Worm (Caenorhabditis elegans) whole organism, dauer: ENCODE results near the gene R11D1.3.

ENCODE experiments used
- unc-62 ChIP-seq: sonication (generic microtip); optimal IDR thresholded peaks from 2 replicates; lab custom pipeline; 2017; ENCODE audit warnings: missing biosample characterization, missing genetic modification reagents, missing genetic modification characterization

The R11D1.3 gene

DNA sequence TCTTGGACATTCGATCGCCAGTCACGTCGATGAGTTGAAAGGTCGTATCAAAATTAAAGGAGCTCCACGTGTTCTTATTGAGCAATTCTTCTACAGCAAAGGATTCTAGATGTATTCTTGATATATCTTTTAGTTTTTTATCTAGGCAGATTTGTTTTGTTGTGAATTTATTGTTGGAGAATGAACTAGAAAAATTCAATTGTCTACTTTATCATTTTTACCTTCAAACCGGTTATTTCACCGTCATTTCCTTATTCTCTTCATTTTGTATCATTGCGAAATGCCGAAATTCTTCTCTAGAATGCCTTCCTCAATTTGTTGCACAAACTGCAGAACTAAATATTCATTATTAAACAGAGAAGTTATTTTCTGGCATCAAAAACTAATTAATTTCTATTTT, 17.3 kb upstream of the R11D1.3 start, which contains the start of gene R11D1.10:
Gene R11D1.10, plus strand, starts transcription at position 301 of the 400 bp plus-strand sequence.
- TF ChIP-seq unc-62 (GFP tag; lab: Kevin White, UChicago) = no peak

DNA sequence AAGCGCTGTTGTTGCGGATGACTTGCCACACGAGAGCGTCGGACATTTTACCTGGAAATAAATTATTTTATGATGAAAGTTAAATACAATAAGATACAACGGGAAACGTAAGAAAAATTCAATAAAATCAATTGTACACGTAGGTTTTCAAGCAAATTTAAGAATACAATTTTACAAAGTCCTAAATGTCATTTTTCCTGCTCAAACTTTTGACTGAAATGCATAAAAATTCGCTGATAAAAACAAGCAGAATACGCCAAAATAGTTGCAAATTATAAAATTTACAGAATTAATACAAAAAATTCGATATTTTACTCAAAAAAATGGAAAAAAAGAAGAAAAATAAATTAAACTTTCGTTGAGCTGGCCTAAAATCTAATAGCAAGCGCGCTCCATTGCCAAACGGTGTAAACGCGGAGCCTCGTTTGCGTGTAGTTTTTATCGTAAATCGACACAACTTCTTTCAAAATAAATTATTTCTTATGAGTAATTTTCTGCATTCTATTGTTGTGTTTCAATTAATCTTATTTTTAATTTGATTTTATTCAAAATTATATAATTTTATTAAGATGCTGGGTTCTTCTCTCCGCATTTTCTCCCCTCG, 16.3 kb upstream of the R11D1.3 start, which contains the start of the genes rpl-28 and mrpl-49:
Gene rpl-28, minus strand, starts transcription at position 51 of the 604 bp plus-strand sequence.
Gene mrpl-49, plus strand, starts transcription at position 570 of the 604 bp plus-strand sequence.
- no peak for TF ChIP-seq unc-62 (GFP tag; lab: Kevin White, UChicago)

DNA sequence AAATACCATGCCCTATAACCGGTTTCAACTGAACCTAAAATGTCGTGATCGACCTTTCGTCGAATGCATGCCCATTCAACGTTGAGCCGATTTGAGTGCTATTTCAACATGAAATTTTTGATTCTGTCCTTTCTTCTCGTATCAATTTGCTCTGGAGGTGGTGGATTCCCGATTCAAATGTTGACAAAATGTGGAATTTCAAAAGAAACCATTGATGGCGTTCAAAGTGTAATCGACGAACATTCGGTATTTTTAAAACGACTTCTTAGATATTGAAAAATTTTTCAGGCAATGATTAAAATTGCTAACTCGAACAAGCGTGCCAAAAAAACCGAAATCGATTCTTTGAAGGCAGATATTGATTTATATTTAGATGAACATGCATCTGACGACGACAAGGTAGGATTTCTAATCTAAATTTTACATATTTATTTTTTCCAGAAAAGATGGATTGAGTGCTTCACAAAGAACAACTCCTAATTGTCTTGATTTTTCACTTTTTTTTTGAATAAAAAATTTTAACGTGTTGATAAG, 15.3 kb upstream of the R11D1.3 start, which contains the start of gene R11D1.13:
Gene R11D1.13, plus strand, starts transcription at position 51 of the 534 bp plus-strand sequence.
- no peak for TF ChIP-seq unc-62 (GFP tag; lab: Kevin White, UChicago)

DNA sequence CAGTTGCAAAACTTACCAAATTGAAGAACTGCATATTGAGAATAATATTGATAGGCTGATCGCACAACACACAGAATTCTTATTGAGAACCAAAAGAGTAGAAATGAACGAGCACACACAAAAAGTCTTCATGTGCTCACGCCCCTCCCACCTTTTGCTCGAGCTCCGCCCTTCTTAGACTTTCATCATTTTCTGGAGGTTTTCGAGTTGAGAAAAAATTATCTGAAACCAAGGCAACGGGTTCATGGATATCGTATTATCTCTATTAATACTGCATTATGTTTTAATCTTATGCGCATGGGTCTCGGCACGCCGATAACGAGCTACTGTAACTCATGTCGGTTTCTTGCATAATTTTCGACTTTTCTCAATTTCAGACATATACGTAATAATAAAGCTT, 14.0 kb upstream of the R11D1.3 start, which contains the start of gene R11D1.12:
Gene R11D1.12, minus strand, starts transcription at position 101 of the 400 bp plus-strand sequence.
- TF ChIP-seq unc-62 (GFP tag; lab: Kevin White, UChicago) = no peak

DNA sequence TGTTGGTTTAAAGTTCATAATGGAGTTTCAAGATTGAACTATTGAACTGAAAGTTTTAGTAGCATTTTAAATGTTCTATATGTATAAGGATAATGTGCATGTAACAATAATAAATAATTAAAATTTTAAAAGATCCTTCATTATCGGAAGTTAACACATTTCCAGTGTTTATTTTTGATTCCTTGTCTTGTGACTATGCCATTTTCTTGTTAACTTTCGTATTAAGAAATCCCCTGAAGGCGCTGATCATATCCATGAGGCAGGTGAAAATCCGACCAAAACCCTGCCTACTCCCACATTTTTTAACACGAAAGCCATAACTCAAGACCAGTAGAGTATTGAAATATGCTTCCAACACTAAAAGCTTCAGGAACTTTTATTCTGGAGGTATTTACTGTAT, 7.8 kb upstream of the R11D1.3 start, which contains the start of gene R11D1.7:
Gene R11D1.7, plus strand, starts transcription at position 301 of the 400 bp plus-strand sequence.
- no peak for TF ChIP-seq unc-62 (GFP tag; lab: Kevin White, UChicago)

DNA sequence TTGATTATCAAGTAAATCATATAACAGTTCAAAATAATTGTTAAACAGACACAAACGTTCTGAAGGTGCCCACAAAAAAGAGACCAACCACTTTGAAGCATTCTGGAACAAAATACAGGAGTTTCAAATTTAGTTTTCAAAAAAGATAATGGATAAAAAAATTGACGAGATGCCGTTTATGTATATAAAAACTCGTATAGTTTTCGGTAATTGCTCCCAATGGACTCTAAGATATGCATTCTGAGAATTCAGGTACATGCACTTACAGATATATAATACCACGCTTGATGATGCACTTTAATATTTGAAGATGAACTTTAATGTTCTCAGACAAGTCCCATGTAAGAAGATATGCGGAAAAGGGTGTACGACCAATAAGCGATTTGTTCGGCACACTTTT, 6.7 kb upstream of the R11D1.3 start, which contains the start of gene str-181:
Gene str-181, minus strand, starts transcription at position 101 of the 400 bp plus-strand sequence.
- TF ChIP-seq unc-62 (GFP tag; lab: Kevin White, UChicago) = no peak

DNA sequence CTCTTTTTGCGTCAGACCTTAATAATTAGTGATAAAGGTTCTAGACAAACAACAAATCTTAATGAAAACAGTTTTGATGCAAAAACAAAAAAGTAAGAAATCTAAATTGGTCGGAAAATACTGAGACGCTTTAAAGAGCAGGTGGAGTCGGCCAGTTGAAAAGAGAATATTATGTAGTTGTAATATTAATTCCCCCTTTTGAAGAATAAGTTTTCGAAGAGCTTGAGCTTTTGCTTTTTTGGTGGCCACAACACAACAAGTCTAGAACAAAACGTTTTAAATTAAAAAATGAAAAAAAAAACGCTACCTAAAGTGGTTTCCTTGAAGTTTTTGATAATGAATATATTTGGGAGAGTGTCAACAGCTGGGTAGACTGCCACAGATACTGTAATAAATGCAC, 4.5 kb upstream of the R11D1.3 start, which contains the start of gene str-178:
Gene str-178, minus strand, starts transcription at position 101 of the 400 bp plus-strand sequence.
- TF ChIP-seq unc-62 (GFP tag; lab: Kevin White, UChicago) = no peak

DNA sequence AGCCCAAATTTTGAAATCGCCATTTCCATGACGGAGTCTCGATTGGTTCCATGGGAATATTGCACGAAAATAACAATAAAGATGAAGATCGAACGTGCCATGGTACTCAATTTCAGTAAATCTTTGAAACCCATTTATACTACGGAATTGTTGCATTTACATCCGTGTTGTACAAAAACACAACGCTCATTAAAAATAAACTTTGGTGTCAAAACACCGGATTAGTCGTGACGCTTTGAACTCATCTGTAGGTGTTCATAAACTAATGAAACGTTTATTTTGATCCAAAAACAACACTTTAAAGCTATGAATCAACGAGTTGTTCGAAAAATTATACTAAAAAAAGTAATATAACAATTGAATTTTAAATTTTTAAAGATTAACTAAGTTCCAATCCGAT, 2.2 kb upstream of the R11D1.3 start, which contains the start of gene R11D1.4:
Gene R11D1.4, minus strand, starts transcription at position 101 of the 400 bp plus-strand sequence.
- TF ChIP-seq unc-62 (GFP tag; lab: Kevin White, UChicago) = no peak

DNA sequence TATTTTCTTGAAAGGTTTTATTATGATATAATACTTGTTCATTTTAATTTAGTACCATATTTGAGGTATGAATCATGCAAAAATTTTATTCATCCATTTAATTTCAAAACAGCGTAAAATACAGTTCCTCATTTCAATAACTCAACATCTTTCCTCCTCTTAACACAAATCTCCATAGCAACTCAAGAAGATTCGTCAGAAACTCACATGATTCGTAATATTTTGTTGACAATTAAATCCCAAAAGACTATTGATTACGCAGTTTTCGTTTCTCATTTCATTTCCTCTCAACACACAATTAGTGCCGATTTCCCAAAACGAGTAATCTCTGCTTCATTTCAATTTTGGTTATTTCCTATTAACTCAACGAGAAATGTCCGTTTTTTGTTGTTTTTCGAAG, 3.6 kb downstream of the R11D1.3 start, which contains the start of gene R11D1.2:
Gene R11D1.2, plus strand, starts transcription at position 301 of the 400 bp plus-strand sequence.
- TF ChIP-seq unc-62 (GFP tag; lab: Kevin White, UChicago) = no peak

DNA sequence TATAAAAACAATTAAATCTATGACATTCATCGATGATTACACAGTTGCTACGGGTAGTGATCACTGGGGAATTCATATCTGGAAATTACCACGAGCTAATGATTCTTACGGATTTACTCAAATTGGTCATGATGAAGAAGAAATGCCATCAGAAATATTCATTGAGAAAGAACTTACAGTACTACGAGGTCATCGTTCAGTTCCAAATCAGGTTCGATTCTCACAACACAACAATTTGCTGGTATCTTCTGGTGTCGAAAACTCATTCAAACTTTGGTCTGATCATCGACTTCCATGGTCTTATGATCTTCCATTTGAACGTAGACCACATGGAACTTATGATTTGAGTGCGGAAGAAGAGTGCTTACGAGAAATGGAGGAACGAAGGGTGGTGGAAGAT, 5.4 kb downstream of the R11D1.3 start:
- no peak for TF ChIP-seq unc-62 (GFP tag; lab: Kevin White, UChicago)

DNA sequence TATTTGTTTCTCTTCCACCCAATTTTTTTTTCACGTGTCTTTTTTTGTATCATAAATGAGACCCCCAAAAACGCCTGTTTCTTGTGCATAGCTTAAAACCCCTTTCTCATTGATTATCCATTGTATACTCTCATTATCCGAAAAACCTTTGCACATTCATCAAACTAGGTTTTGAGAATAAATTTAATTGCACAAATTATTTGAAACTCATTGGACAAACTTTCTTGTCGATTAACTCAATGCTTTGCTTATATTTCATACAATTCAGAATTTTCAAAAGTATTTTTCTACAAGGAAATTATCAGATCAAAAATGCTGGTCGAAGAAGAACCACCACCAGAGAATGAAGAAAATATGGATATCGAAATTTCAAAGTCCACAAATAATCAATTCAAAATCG, 7.8 kb downstream of the R11D1.3 start, which contains the start of gene R11D1.1:
Gene R11D1.1, plus strand, starts transcription at position 301 of the 400 bp plus-strand sequence.
- TF ChIP-seq unc-62 (GFP tag; lab: Kevin White, UChicago) = no peak

DNA sequence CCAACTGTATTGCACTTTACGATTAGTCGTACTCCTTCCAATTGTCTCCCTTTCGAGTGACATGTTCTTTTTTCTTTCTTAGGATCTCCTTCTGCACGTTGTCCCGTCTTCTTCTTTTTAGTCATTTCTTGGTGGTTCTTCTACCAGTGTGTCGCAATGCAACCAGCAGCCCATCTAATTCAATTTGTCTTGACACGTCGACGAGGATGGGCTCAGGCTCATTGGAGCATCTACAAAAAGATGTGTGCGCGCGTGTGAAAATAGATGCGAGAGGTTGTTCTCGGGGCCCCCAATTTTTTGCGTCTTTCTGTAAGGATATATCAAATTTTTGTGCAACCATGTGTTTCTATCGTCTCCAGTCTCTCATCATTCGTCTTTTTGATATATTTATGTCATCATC, 10.3 kb downstream of the R11D1.3 start:
- no peak for TF ChIP-seq unc-62 (GFP tag; lab: Kevin White, UChicago)

DNA sequence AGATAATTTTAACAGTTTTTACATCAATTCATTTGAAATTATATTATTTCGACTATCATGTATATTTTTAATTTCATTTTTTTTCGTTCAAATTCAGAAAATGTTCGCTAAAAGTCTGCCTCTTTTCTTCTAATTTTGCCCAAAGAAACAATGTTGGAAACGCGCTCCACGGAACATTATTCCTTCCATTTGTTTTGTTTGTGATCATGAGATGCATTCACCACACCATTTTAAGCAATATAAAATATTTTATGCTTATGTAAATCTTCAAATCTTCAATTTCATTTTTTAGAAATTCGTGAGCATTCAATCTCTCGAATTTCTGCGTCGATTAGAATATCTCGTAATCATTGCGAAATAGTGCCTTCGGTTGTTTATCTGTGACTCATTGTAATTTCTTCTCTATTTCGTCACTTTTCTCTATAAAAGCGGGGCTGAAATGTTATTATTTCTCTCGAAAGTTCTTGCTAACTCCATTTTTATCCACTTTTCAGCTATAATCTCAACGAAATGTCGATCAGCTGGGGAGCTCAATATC, 14.5 kb downstream of the R11D1.3 start, which contains the start of gene istr-1:
Gene istr-1, plus strand, starts transcription at position 495 of the 538 bp plus-strand sequence.
- no peak for TF ChIP-seq unc-62 (GFP tag; lab: Kevin White, UChicago)

DNA sequence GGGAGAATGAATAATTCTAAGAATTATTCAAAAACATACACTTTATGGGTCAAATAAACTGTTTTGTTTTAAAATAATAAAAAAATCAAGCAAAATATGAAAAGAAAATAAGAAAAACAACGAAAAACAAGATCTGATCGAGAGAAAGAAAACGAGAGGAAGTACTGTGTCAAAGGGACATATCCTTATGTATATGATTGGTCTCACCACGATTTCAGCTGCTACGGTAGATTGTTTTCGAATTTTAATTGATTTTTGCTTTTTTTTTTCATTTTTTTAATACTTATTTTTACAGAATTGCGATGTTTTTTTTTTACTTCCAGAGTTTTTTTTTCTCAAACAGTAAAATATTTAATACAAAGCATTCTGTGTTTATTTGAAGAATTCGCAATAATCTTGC, 15.1 kb downstream of the R11D1.3 start:
- TF ChIP-seq unc-62 (GFP tag; lab: Kevin White, UChicago) = no peak

DNA sequence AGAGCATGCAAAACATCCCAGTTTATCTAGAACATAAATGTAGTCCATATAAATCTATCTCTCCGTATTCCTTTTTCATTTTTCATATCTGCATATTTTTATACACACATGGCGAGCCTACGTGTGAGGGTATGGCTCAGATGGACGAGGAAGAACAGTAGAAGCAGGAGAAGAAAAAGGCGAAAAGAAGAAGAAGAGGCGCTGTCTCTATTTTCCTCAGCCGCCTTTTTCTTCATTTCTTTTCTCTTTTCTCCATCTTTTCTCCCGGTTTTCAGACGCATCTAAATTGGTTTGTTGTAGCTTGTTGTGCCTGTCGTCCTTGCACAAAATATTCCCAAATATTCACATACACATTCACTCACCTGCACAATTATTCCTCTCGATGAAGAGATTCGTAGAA, 15.9 kb downstream of the R11D1.3 start, which contains the start of gene K10C8.4:
Gene K10C8.4, plus strand, starts transcription at position 301 of the 400 bp plus-strand sequence.
- no peak for TF ChIP-seq unc-62 (GFP tag; lab: Kevin White, UChicago)

DNA sequence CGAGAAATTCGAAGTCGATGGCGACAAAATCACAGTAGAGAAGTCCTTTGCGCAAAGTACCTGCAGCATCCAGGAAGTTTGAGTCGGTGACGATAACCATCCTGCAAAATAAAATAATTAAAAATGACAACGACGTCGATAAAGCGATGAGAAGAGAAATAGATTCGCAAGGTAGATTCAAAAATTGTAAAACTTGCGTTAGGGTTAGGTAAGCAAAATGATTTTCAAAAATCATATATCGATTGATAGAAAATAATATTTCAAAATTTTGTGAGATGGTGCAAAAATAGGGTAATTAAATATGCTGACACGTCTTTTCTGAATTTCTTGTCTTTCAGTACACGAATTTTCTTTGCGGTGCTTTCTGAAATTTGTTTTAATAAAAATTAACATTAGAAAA, 16.7 kb downstream of the R11D1.3 start, which contains the start of gene parn-1:
Gene parn-1, minus strand, starts transcription at position 101 of the 400 bp plus-strand sequence.
- no peak for TF ChIP-seq unc-62 (GFP tag; lab: Kevin White, UChicago)
